Worm (Caenorhabditis elegans): ENCODE data around the gene M106.2.

DNA sequence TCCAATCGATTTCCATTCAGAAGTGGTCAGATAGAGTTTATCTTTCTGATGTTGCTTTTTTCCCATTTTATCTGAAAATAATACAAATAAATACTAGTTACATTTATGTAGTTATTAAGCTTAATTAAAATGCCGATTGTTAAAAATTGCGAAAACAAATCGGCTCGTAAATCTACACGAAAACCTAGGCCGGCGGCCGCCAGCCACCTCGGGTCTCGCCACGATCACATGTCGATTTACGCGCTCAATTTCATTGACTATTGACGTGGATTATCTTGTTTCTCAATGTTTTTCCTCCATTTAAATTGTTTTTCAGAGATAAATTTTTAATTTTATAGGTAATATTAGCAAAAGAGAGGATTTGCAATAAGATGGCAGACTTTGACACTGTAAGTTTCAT is 22.7 kb upstream of the M106.2 start, which contains the start of the genes cyn-4 and copz-1:
- TF ChIP-seq nhr-28 (tag; optimal IDR thresholded peaks at IDR 0.05) (peak; percentile 50), dve-1 (tag; optimal IDR thresholded peaks at IDR 0.05; ENCODE audit: insufficient read depth) (peak; percentile 70), nhr-237 (tag; optimal IDR thresholded peaks at IDR 0.05) (no peak), pha-4 (GFP tag; IDR thresholded peaks at IDR 0.05) (no peak), pha-4 (tag; optimal IDR thresholded peaks at IDR 0.05) (no peak), fkh-10 (GFP tag; optimal IDR thresholded peaks at IDR 0.05) (peak; percentile 49), aly-2 (tag; optimal IDR thresholded peaks at IDR 0.05) (no peak), nhr-76 (tag; optimal IDR thresholded peaks at IDR 0.05) (no peak), Y75B8A.6 (GFP tag; IDR thresholded peaks at IDR 0.05) (no peak), mdt-29 (GFP tag; IDR thresholded peaks at IDR 0.05) (no peak), lir-3 (tag; optimal IDR thresholded peaks at IDR 0.05) (no peak), nhr-10 (tag; optimal IDR thresholded peaks at IDR 0.05) (no peak), R02D3.7 (tag; optimal IDR thresholded peaks at IDR 0.05) (peak; percentile 92), dmd-9 (GFP tag; IDR thresholded peaks at IDR 0.05) (no peak)
